Fruit fly (Drosophila melanogaster) whole organism: ENCODE data around the gene stumps.

Source experiments
- EcR ChIP-seq, 2 experiments: fragments of >200 bp; optimal IDR thresholded peaks; 2 replicates each; lab custom pipeline; 2017; ENCODE audit warnings: missing biosample characterization in 2 of 2, missing genetic modification characterization in 2 of 2, missing genetic modification reagents in 2 of 2
- psq ChIP-seq: fragments of >200 bp; optimal IDR thresholded peaks from 2 replicates; lab custom pipeline; 2017

DNA sequence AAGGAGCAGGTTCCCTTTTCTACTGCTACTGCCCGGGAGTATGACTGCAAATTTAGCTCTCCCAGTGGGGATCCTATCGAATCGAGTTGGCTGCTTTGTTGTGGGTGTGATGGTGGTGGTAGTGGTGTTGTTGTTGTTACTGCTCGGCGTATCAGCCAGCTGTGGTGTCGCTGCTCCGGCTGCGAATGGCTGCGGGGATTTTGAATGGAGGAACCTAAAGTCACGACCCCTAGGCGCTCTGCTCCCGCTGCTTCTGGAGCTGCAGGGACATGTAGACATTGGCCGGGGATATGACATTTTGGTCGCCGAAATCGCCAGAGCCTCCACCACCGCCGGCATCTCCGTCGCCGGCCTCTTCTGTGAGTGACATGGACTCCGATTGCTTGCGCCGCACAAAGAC, 49.8 kb downstream of the stumps start:
- TF ChIP-seq psq (lab: Kevin White, UChicago) (no peak), EcR (GFP tag; optimal IDR thresholded peaks at IDR 0.05; lab: Kevin White, UChicago) (no peak)
